Fruit fly (Drosophila melanogaster) whole organism, embryonic: ENCODE measurements around the gene CG10907.

Experiments used
- CTCF ChIP-seq: fragments of 200-800 bp; sonication (Bioruptor generic); optimal IDR thresholded peaks from 2 replicates; lab custom pipeline; 2017; ENCODE audit warnings: missing biosample characterization, mild to moderate bottlenecking, missing genetic modification characterization, moderate library complexity
- Opbp ChIP-seq: fragments of 200-800 bp; sonication (Bioruptor generic); IDR thresholded peaks from 3 replicates; pipeline ENCODE4 v1.3.6; 2022; ENCODE audit warnings: missing biosample characterization, missing genetic modification characterization; ENCODE audit not compliant: partially characterized antibody
- Usf ChIP-seq: fragments of 200-800 bp; sonication (Bioruptor generic); optimal IDR thresholded peaks from 2 replicates; lab custom pipeline; 2017; ENCODE audit warnings: missing genotype, missing biosample characterization, missing genetic modification characterization
- cas ChIP-seq: fragments of 200-800 bp; sonication (Bioruptor generic); IDR thresholded peaks from 2 replicates; pipeline ENCODE4 v1.3.6; 2022; ENCODE audit warnings: missing biosample characterization, missing genetic modification characterization
- h ChIP-seq: fragments of >200 bp; optimal IDR thresholded peaks from 2 replicates; lab custom pipeline; 2017
- phol ChIP-seq: fragments of 200-800 bp; sonication (Bioruptor generic); optimal IDR thresholded peaks from 3 replicates; lab custom pipeline; 2018; ENCODE audit warnings: missing biosample characterization, mild to moderate bottlenecking, missing genetic modification characterization, moderate library complexity
- pum ChIP-seq: fragments of 200-800 bp; sonication (Bioruptor generic); optimal IDR thresholded peaks from 2 replicates; lab custom pipeline; 2016; ENCODE audit warnings: missing biosample characterization, missing genetic modification characterization

DNA sequence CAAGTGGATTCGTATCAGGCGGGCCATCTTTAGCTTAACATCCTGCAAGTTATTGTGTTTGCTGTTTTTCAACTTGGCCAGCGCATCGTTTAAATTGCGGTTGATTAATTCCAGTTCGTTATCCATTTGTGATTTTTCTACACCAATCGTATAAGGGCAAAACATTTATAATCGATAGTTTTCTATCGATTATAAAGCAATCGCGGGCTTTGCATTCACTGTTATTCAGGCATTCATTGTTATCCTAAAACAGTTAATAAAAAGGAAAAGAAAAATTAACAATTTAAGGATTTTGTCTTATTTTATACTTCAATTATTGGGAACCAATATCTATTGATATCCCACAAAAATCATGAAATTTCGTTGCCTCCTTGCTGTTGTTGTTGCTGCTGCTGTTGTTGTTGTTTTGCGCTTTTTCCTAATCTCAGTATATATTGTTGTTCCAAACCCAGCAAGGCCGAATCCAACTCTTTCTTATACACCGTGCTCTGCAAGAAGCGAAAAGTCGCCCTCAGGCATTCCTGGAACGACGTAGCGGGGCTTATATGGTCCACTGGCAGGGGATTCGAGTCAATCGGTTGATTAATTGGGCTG is 32.3 kb downstream of the CG10907 start, which contains the start of gene CG32095:
- TF ChIP-seq pum (GFP tag; lab: Kevin White, UChicago): no peak
- no peak for TF ChIP-seq h (lab: Kevin White, UChicago)
- TF ChIP-seq Opbp (GFP tag; lab: Robert Waterston, UW): peak; percentile 76; the same call in 2 of the 3 replicates
- no peak for TF ChIP-seq Usf (GFP tag; lab: Kevin White, UChicago)
- no peak for TF ChIP-seq cas (GFP tag; lab: Robert Waterston, UW)
- no peak for TF ChIP-seq CTCF (GFP tag; lab: Kevin White, UChicago)
- TF ChIP-seq phol: peak; percentile 12
